Worm (Caenorhabditis elegans): ENCODE measurements around the gene pbo-4.

Gene pbo-4

DNA sequence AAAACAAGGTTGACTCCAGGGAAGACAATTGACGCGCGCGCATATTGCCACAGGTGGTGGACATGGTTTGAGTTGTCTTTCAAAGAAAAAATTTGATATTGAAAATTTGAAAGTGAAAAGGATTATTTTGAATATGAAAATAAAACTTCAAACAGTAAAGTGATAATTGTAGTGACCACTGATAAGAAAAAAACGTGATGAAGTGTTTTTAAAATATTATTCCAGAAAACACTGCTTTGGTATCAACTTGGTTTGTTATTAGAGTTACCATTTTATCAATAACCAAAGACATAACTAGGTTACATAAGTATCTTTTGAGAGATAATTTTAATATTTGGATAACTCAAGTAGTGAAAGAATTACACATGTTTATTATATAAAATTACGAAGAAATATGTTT, 37.7 kb upstream of the pbo-4 start:
- TF ChIP-seq aly-2 (tag; optimal IDR thresholded peaks at IDR 0.05), result no peak
- no peak for TF ChIP-seq skn-1 (tag; optimal IDR thresholded peaks at IDR 0.05)
- no peak for TF ChIP-seq ceh-16 (tag; optimal IDR thresholded peaks at IDR 0.05)
- no peak for TF ChIP-seq blmp-1 (tag; optimal IDR thresholded peaks at IDR 0.05; ENCODE audit: insufficient read depth)
- no peak for TF ChIP-seq nhr-12 (tag; optimal IDR thresholded peaks at IDR 0.05)
- TF ChIP-seq peb-1 (tag; optimal IDR thresholded peaks at IDR 0.05), result no peak
- TF ChIP-seq crh-2 (tag; optimal IDR thresholded peaks at IDR 0.05), result no peak
- TF ChIP-seq nhr-129 (tag; optimal IDR thresholded peaks at IDR 0.05), result no peak
- no peak for TF ChIP-seq nhr-11 (tag; optimal IDR thresholded peaks at IDR 0.05)
- TF ChIP-seq mdl-1 (tag; optimal IDR thresholded peaks at IDR 0.05), result no peak
- TF ChIP-seq alr-1 (tag; optimal IDR thresholded peaks at IDR 0.05), result no peak
- TF ChIP-seq nhr-6 (tag; optimal IDR thresholded peaks at IDR 0.05), result no peak

DNA sequence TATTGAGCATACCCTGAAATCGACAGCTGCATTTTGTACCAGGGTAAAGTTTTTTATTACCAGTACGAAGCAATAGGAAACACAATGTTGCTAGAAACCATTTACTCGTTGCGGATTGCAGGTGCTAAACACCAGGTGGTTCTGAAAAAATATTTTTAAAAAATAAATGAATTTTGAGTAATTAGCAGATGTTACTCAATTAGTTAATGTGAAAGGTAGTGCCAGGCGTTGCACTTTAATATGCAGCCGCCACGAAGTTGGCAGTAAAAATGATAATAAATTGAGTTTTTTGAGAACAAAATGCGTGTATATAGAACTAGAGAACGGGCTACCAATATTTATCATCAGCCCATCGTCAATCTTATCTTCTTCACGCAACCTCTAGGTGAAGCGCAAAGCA, 34.3 kb upstream of the pbo-4 start, which contains the start of gene nstp-9:
TSS of gene nstp-9 (minus strand) at position 101 of the 400 bp plus-strand sequence.
- no peak for TF ChIP-seq elt-3 (tag; optimal IDR thresholded peaks at IDR 0.05)
- no peak for TF ChIP-seq fos-1 (tag; optimal IDR thresholded peaks at IDR 0.05)
- no peak for TF ChIP-seq peb-1 (tag; optimal IDR thresholded peaks at IDR 0.05)
- no peak for TF ChIP-seq lin-13 (GFP tag; optimal IDR thresholded peaks at IDR 0.05)

DNA sequence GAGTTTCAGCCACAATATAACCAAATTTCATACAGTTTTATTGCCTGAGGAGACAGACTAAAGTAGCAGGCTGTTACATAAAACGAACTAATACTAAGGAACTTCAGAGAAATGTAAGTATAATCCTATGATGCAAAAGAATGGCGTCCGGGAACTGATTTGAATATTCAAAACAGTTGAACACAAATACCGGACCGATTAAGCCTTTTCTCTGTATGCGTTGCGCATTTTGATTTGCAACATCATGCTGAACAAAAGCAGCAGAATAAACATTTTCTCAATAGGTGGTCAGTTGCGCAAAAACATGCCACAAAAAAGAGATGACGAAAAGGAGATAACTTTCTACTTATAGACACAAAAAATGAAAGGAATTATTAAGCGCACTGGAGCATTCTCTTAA, 29.9 kb upstream of the pbo-4 start:
- TF ChIP-seq sem-4 (tag; optimal IDR thresholded peaks at IDR 0.05), result no peak
- TF ChIP-seq nhr-10 (tag; optimal IDR thresholded peaks at IDR 0.05), result no peak
- TF ChIP-seq mbf-1 (tag; optimal IDR thresholded peaks at IDR 0.05), result no peak
- no peak for TF ChIP-seq crh-2 (tag; optimal IDR thresholded peaks at IDR 0.05)
- no peak for TF ChIP-seq nhr-6 (tag; optimal IDR thresholded peaks at IDR 0.05)
- TF ChIP-seq zag-1 (tag; optimal IDR thresholded peaks at IDR 0.05), result no peak
- no peak for TF ChIP-seq ztf-1 (GFP tag; conservative IDR thresholded peaks at IDR 0.05)
- TF ChIP-seq nhr-77 (tag; optimal IDR thresholded peaks at IDR 0.05), result no peak
- TF ChIP-seq aly-2 (tag; optimal IDR thresholded peaks at IDR 0.05), result no peak
- no peak for TF ChIP-seq blmp-1 (tag; optimal IDR thresholded peaks at IDR 0.05; ENCODE audit: insufficient read depth)
- TF ChIP-seq C34F6.9 (tag; optimal IDR thresholded peaks at IDR 0.05), result no peak
- TF ChIP-seq snpc-4 (tag; optimal IDR thresholded peaks at IDR 0.05), result no peak
- no peak for TF ChIP-seq nhr-129 (tag; optimal IDR thresholded peaks at IDR 0.05)
- TF ChIP-seq nhr-25 (tag; optimal IDR thresholded peaks at IDR 0.05), result no peak
- TF ChIP-seq nhr-11 (tag; optimal IDR thresholded peaks at IDR 0.05), result no peak
- no peak for TF ChIP-seq skn-1 (tag; optimal IDR thresholded peaks at IDR 0.05)
- no peak for TF ChIP-seq sma-3 (GFP tag; optimal IDR thresholded peaks at IDR 0.05)
- TF ChIP-seq lin-39 (tag; optimal IDR thresholded peaks at IDR 0.05), result no peak
- TF ChIP-seq gmeb-1 (tag; optimal IDR thresholded peaks at IDR 0.05), result no peak
- no peak for TF ChIP-seq sma-9 (GFP tag; optimal IDR thresholded peaks at IDR 0.05)
- no peak for TF ChIP-seq sma-9 (tag; optimal IDR thresholded peaks at IDR 0.05)

DNA sequence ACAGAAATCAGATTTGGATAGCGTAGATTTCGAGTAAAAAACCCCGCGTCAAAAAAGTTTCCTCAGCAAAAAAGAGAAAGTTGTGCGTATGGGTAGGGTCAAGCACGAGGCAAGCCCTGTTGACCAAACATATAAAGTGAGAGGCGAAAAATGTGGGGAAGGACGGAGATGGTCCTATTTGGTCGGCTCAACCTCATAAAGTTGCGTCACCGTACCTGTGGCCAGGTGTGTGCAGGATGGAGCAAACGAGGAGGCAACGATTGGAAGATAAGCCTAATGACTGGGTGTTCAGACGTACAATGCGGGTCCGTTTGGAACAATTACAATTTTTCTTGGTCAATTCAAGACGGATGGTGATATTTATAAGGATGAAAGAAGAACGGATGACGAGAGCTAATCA, 26.8 kb upstream of the pbo-4 start:
- TF ChIP-seq nhr-12 (tag; optimal IDR thresholded peaks at IDR 0.05) (no peak), lsy-2 (tag; optimal IDR thresholded peaks at IDR 0.05) (no peak), ceh-82 (tag; optimal IDR thresholded peaks at IDR 0.05) (no peak), unc-62 (GFP tag; optimal IDR thresholded peaks at IDR 0.05) (no peak)

DNA sequence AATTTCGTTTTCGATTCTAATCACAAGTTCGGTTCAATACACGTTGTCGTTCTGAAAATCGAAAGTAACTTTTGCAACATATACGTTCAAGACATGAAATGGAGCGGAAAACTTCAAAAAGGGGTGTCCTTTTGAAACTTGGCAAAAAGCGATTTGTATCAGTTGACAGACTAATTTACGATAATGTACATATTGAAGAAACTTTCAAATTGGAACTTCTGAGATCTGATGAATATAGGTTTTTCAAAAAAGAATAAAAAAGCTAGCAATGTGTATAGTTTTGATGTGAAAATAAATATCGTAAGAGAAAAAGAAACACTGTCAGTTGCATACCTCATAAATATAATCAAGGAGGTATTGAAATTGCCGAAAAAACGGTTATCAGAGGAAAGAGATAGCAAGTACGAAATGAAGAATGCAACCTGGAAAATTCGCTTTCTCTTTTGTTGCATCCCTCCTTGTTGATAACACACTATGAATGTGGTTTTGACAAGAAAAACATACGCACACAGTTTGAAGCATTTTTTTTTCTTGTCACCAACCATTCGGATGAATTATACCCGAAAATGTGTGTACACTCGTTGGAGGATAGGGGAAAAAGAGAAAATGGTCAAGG, 24.9 kb upstream of the pbo-4 start, which contains the start of gene dgn-1:
TSS of gene dgn-1 (minus strand) at position 51 of the 616 bp plus-strand sequence.
- TF ChIP-seq peb-1 (tag; optimal IDR thresholded peaks at IDR 0.05) (no peak), fos-1 (tag; optimal IDR thresholded peaks at IDR 0.05) (peak; percentile 78)

DNA sequence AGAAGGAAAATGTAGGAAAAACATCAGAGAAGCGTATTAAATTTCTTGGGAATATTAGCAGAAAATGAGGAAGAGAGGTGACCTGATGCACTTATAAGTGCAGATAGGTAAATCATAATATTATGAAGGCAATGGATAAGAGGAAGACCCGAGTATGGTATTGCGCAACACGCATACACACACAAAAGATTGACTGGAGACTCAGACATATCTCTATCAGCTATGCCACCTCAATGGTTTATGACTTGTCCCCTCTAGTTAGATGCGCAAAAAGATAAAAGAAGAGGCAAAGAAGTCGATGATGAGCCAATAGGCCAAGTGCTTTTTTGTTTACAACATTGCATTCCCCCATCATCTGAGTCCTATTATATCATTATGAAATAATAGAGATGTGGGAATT, 21.8 kb upstream of the pbo-4 start:
- no peak for TF ChIP-seq sma-9 (GFP tag; optimal IDR thresholded peaks at IDR 0.05)
- TF ChIP-seq sma-9 (tag; optimal IDR thresholded peaks at IDR 0.05), result no peak
- TF ChIP-seq lin-13 (GFP tag; optimal IDR thresholded peaks at IDR 0.05), result no peak
- TF ChIP-seq nhr-12 (tag; optimal IDR thresholded peaks at IDR 0.05), result no peak
- no peak for TF ChIP-seq C34F6.9 (tag; optimal IDR thresholded peaks at IDR 0.05)
- TF ChIP-seq zag-1 (tag; optimal IDR thresholded peaks at IDR 0.05), result no peak
- no peak for TF ChIP-seq elt-1 (tag; optimal IDR thresholded peaks at IDR 0.05)
